Worm (Caenorhabditis elegans) whole organism, L1 larva: ENCODE results near the gene cni-1.

Source experiments
- C04F5.9 ChIP-seq: sonication (generic microtip); optimal IDR thresholded peaks from 2 replicates; lab custom pipeline; 2016; ENCODE audit warnings: missing genetic modification characterization, missing compliant biosample characterization
- C16A3.4 ChIP-seq: fragments of 150-350 bp; optimal IDR thresholded peaks from 2 replicates; lab custom pipeline; 2014; ENCODE audit warnings: missing biosample characterization, missing genetic modification characterization
- C34B4.2 ChIP-seq: sonication (generic microtip); optimal IDR thresholded peaks from 2 replicates; lab custom pipeline; 2017; ENCODE audit warnings: mild to moderate bottlenecking, missing genetic modification characterization, missing compliant biosample characterization
- Y116A8C.19 ChIP-seq: sonication (generic microtip); optimal IDR thresholded peaks from 2 replicates; lab custom pipeline; 2016; ENCODE audit warnings: missing compliant biosample characterization, missing genetic modification characterization, borderline replicate concordance
- aha-1 ChIP-seq: fragments of 150-350 bp; optimal IDR thresholded peaks from 2 replicates; lab custom pipeline; 2014; ENCODE audit warnings: missing biosample characterization, missing genetic modification characterization
- alr-1 ChIP-seq: fragments of 200-800 bp; sonication (Bioruptor generic); optimal IDR thresholded peaks from 2 replicates; lab custom pipeline; 2018; ENCODE audit warnings: borderline replicate concordance, mild to moderate bottlenecking, missing genetic modification characterization, missing compliant biosample characterization
- aly-2 ChIP-seq: fragments of 150-350 bp; optimal IDR thresholded peaks from 2 replicates; lab custom pipeline; 2014; ENCODE audit warnings: missing biosample characterization, missing genetic modification characterization
- ama-1 ChIP-seq: fragments of 150-350 bp; optimal IDR thresholded peaks from 2 replicates; lab custom pipeline; 2014
- blmp-1 ChIP-seq: fragments of 150-350 bp; optimal IDR thresholded peaks from 2 replicates; lab custom pipeline; 2014; ENCODE audit warnings: missing biosample characterization, missing genetic modification characterization
- ceh-63 ChIP-seq: fragments of 200-800 bp; sonication (Bioruptor generic); optimal IDR thresholded peaks from 2 replicates; lab custom pipeline; 2018; ENCODE audit warnings: mild to moderate bottlenecking, missing genetic modification characterization, missing compliant biosample characterization
- ceh-82 ChIP-seq, 3 experiments: fragments of 150-350 bp in 1 of 3; sonication (generic microtip) in 2 of 3; optimal IDR thresholded peaks; 2 replicates each; lab custom pipeline; 2014 to 2017; ENCODE audit warnings: missing biosample characterization in 3 of 3, missing genetic modification characterization in 3 of 3
- ceh-90 ChIP-seq: sonication (generic microtip); optimal IDR thresholded peaks from 2 replicates; lab custom pipeline; 2016; ENCODE audit warnings: missing genetic modification characterization, missing compliant biosample characterization
- ces-1 ChIP-seq: fragments of 150-350 bp; optimal IDR thresholded peaks from 2 replicates; lab custom pipeline; 2014; ENCODE audit warnings: missing biosample characterization, missing genetic modification reagents, missing genetic modification characterization
- dsc-1 ChIP-seq: sonication (generic microtip); optimal IDR thresholded peaks from 2 replicates; lab custom pipeline; 2016; ENCODE audit warnings: mild to moderate bottlenecking, missing genetic modification characterization, missing compliant biosample characterization
- egl-13 ChIP-seq: sonication (generic microtip); optimal IDR thresholded peaks from 2 replicates; lab custom pipeline; 2016; ENCODE audit warnings: missing genotype, missing genetic modification reagents, missing genetic modification characterization, missing compliant biosample characterization
- egl-27 ChIP-seq, 2 experiments: fragments of 150-350 bp in 1 of 2; sonication (generic microtip); optimal IDR thresholded peaks; 3 replicates each; lab custom pipeline; 2017 to 2018; ENCODE audit warnings: missing biosample characterization in 2 of 2, missing genetic modification characterization in 2 of 2, missing genetic modification reagents in 2 of 2
- elt-2 ChIP-seq: sonication (generic microtip); optimal IDR thresholded peaks from 2 replicates; lab custom pipeline; 2016; ENCODE audit warnings: missing genetic modification characterization, mild to moderate bottlenecking, inconsistent platforms, missing compliant biosample characterization, missing genetic modification reagents
- ets-5 ChIP-seq: fragments of 200-800 bp; sonication (Bioruptor generic); IDR thresholded peaks from 2 replicates; pipeline ENCODE4 v1.3.6; 2022; ENCODE audit warnings: missing genetic modification characterization, missing compliant biosample characterization
- fkh-10 ChIP-seq: sonication (generic microtip); optimal IDR thresholded peaks from 2 replicates; lab custom pipeline; 2017; ENCODE audit warnings: missing biosample characterization, missing genetic modification reagents, missing genetic modification characterization
- fkh-4 ChIP-seq: sonication (generic microtip); optimal IDR thresholded peaks from 2 replicates; lab custom pipeline; 2016; ENCODE audit warnings: missing compliant biosample characterization, missing genetic modification characterization, borderline replicate concordance
- fkh-8 ChIP-seq: sonication (generic microtip); optimal IDR thresholded peaks from 2 replicates; lab custom pipeline; 2016; ENCODE audit warnings: mild to moderate bottlenecking, missing genetic modification characterization, missing compliant biosample characterization
- grh-1 ChIP-seq: fragments of 200-800 bp; sonication (Bioruptor generic); IDR thresholded peaks from 2 replicates; pipeline ENCODE4 v1.3.6; 2022; ENCODE audit warnings: missing genetic modification reagents, missing genetic modification characterization, missing compliant biosample characterization
- hpl-2 ChIP-seq: fragments of 150-350 bp; optimal IDR thresholded peaks from 2 replicates; lab custom pipeline; 2014; ENCODE audit warnings: missing biosample characterization, missing genetic modification reagents, missing genetic modification characterization
- irx-1 ChIP-seq: sonication (generic microtip); optimal IDR thresholded peaks from 2 replicates; lab custom pipeline; 2016; ENCODE audit warnings: missing genetic modification characterization, missing compliant biosample characterization
- isw-1 ChIP-seq: fragments of 200-800 bp; sonication (Bioruptor generic); IDR thresholded peaks from 2 replicates; pipeline ENCODE4 v1.3.6; 2022; ENCODE audit warnings: missing genetic modification characterization, missing compliant biosample characterization
- jun-1 ChIP-seq: fragments of 150-350 bp; optimal IDR thresholded peaks from 2 replicates; lab custom pipeline; 2014; ENCODE audit warnings: missing biosample characterization, missing genetic modification reagents, missing genetic modification characterization
- lin-14 ChIP-seq: fragments of 200-800 bp; sonication (Bioruptor generic); optimal IDR thresholded peaks from 2 replicates; lab custom pipeline; 2018; ENCODE audit warnings: mild to moderate bottlenecking, missing genetic modification characterization, moderate library complexity, missing compliant biosample characterization
- lin-39 ChIP-seq: fragments of 150-350 bp; optimal IDR thresholded peaks from 2 replicates; lab custom pipeline; 2014; ENCODE audit warnings: missing biosample characterization, missing genetic modification reagents, missing genetic modification characterization
- lsy-2 ChIP-seq, 2 experiments: fragments of 150-350 bp; optimal IDR thresholded peaks; 2 replicates each; lab custom pipeline; 2014; ENCODE audit warnings: missing biosample characterization in 2 of 2, missing genetic modification characterization in 2 of 2
- mab-9 ChIP-seq: fragments of 200-800 bp; sonication (Bioruptor generic); IDR thresholded peaks from 2 replicates; pipeline ENCODE4 v1.3.6; 2022; ENCODE audit warnings: missing genetic modification reagents, missing genetic modification characterization, missing compliant biosample characterization
- mef-2 ChIP-seq: fragments of 150-350 bp; optimal IDR thresholded peaks from 2 replicates; lab custom pipeline; 2014; ENCODE audit warnings: missing biosample characterization, missing genetic modification characterization
- mep-1 ChIP-seq: fragments of 150-350 bp; optimal IDR thresholded peaks from 2 replicates; lab custom pipeline; 2014; ENCODE audit warnings: missing biosample characterization, missing genetic modification characterization
- nhr-12 ChIP-seq: sonication (generic microtip); optimal IDR thresholded peaks from 2 replicates; lab custom pipeline; 2017; ENCODE audit warnings: missing biosample characterization, missing genetic modification characterization
- nhr-20 ChIP-seq: sonication (generic microtip); optimal IDR thresholded peaks from 2 replicates; lab custom pipeline; 2016; ENCODE audit warnings: mild to moderate bottlenecking, missing genetic modification characterization, missing compliant biosample characterization
- nhr-71 ChIP-seq: sonication (generic microtip); optimal IDR thresholded peaks from 2 replicates; lab custom pipeline; 2016; ENCODE audit warnings: mild to moderate bottlenecking, missing genetic modification characterization, moderate library complexity, missing compliant biosample characterization
- nhr-76 ChIP-seq: sonication (generic microtip); optimal IDR thresholded peaks from 2 replicates; lab custom pipeline; 2017; ENCODE audit warnings: missing biosample characterization, missing genetic modification characterization
- nhr-90 ChIP-seq: sonication (generic microtip); optimal IDR thresholded peaks from 2 replicates; lab custom pipeline; 2016; ENCODE audit warnings: mild to moderate bottlenecking, missing genetic modification characterization, missing compliant biosample characterization; ENCODE audit not compliant: poor library complexity
- pax-3 ChIP-seq: fragments of 200-800 bp; sonication (Bioruptor generic); optimal IDR thresholded peaks from 2 replicates; lab custom pipeline; 2018; ENCODE audit warnings: mild to moderate bottlenecking, missing genetic modification characterization, moderate library complexity, missing compliant biosample characterization
- skn-1 ChIP-seq: fragments of 150-350 bp; optimal IDR thresholded peaks from 2 replicates; lab custom pipeline; 2014; ENCODE audit warnings: missing biosample characterization, missing genetic modification characterization
- snpc-4 ChIP-seq: fragments of 150-350 bp; optimal IDR thresholded peaks from 2 replicates; lab custom pipeline; 2014; ENCODE audit warnings: missing biosample characterization, missing genetic modification characterization
- snu-23 ChIP-seq: sonication (generic microtip); optimal IDR thresholded peaks from 2 replicates; lab custom pipeline; 2016; ENCODE audit warnings: missing genetic modification characterization, missing compliant biosample characterization
- sox-4 ChIP-seq: sonication (generic microtip); optimal IDR thresholded peaks from 2 replicates; lab custom pipeline; 2016; ENCODE audit warnings: missing genetic modification characterization, missing compliant biosample characterization
- sptf-1 ChIP-seq: fragments of 150-350 bp; optimal IDR thresholded peaks from 2 replicates; lab custom pipeline; 2014; ENCODE audit warnings: missing biosample characterization, missing genetic modification characterization
- sup-37 ChIP-seq: fragments of 200-800 bp; sonication (Bioruptor generic); optimal IDR thresholded peaks from 2 replicates; lab custom pipeline; 2018; ENCODE audit warnings: mild to moderate bottlenecking, missing genetic modification characterization, missing compliant biosample characterization
- tbx-2 ChIP-seq: sonication (generic microtip); optimal IDR thresholded peaks from 2 replicates; lab custom pipeline; 2016; ENCODE audit warnings: missing genetic modification characterization, missing compliant biosample characterization
- tlp-1 ChIP-seq: fragments of 150-350 bp; optimal IDR thresholded peaks from 2 replicates; lab custom pipeline; 2014; ENCODE audit warnings: missing biosample characterization, missing genetic modification characterization
- unc-62 ChIP-seq: fragments of 150-350 bp; optimal IDR thresholded peaks from 2 replicates; lab custom pipeline; 2014; ENCODE audit warnings: missing biosample characterization, missing genetic modification reagents, missing genetic modification characterization
- unc-86 ChIP-seq: sonication (generic microtip); optimal IDR thresholded peaks from 2 replicates; lab custom pipeline; 2016; ENCODE audit warnings: missing genetic modification characterization, missing compliant biosample characterization
- xbp-1 ChIP-seq: sonication (generic microtip); optimal IDR thresholded peaks from 2 replicates; lab custom pipeline; 2016; ENCODE audit warnings: missing genetic modification characterization, missing compliant biosample characterization
- zag-1 ChIP-seq: fragments of 150-350 bp; optimal IDR thresholded peaks from 2 replicates; lab custom pipeline; 2014; ENCODE audit warnings: missing biosample characterization, missing genetic modification characterization
- zip-4 ChIP-seq: fragments of 200-800 bp; sonication (Bioruptor generic); optimal IDR thresholded peaks from 2 replicates; lab custom pipeline; 2018; ENCODE audit warnings: mild to moderate bottlenecking, missing genetic modification characterization, moderate library complexity, missing compliant biosample characterization
- ztf-4 ChIP-seq: fragments of 150-350 bp; optimal IDR thresholded peaks from 2 replicates; lab custom pipeline; 2014; ENCODE audit warnings: missing biosample characterization, missing genetic modification characterization

The cni-1 gene

DNA sequence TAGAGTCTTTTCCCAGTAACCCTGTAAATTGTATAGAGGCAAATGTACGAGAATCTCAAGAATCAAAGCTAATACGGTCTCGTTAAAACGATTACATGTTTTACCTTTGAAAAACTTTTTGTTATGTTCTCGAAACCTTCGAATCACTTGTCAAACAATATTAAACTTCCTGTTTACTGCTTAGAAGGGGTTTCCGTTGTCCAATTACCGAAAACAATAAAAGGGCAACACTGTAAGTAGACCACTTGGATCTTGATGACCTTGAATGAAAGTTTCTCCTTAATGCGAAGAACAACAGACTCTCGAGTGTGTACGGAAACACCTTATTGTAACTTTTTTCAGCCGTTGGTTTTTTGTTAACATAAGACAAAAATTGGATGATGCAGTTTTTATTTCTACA, 20.5 kb downstream of the cni-1 start (continued):
- TF ChIP-seq zag-1 (tag; lab: Kevin White, UChicago) (no peak), tbx-2 (tag; lab: Kevin White, UChicago) (peak; percentile 46), pax-3 (no peak), mab-9 (no peak)

DNA sequence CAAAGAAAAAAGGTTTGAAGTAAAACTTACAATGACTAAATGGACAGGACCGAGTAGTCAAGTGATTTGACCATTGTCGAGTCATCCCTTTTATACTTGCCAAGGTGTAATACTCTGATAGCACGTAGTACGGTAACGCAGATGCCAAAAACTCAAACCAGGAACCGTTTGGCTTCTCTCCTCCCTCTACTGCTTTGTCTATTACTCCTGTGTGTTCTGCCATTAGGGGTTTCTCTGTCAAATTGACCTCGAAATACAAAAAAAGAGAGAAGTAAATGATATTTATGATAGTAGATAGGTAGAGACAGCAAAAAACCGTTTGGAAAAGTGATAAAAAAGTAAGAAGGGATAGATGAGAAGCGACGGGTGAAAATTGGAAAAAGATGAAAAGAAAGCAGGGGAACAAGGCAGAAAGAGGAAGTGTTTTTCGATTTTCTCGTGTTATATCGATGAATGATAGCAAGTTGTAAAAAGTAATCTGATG, 22.0 kb downstream of the cni-1 start, which contains the start of the genes col-159 and col-160:
Gene col-159, minus strand, starts transcription at position 51 of the 484 bp plus-strand sequence.
Gene col-160, minus strand, starts transcription at position 63 of the 484 bp plus-strand sequence.
- no peak for TF ChIP-seq unc-62
- no peak for TF ChIP-seq ama-1 (lab: Kevin White, UChicago)
- no peak for TF ChIP-seq pax-3
- TF ChIP-seq mef-2 (tag; lab: Kevin White, UChicago), result no peak
- TF ChIP-seq aha-1 (tag; lab: Kevin White, UChicago), result no peak
- TF ChIP-seq irx-1 (tag; lab: Kevin White, UChicago), result no peak
- TF ChIP-seq ceh-63 (GFP tag; lab: Kevin White, UChicago), result no peak
- no peak for TF ChIP-seq hpl-2
- TF ChIP-seq elt-2 (tag; lab: Kevin White, UChicago), result no peak
- TF ChIP-seq nhr-20 (tag; lab: Kevin White, UChicago), result peak; percentile 57
- TF ChIP-seq Y116A8C.19, result no peak
- peak in 1 of 2 experiments; percentile 26 for TF ChIP-seq lsy-2 (tag; optimal IDR thresholded peaks at IDR 0.05; lab: Kevin White, UChicago)
- peak; percentile 60 for TF ChIP-seq nhr-71 (tag; lab: Kevin White, UChicago)
- TF ChIP-seq blmp-1 (tag; lab: Kevin White, UChicago), result peak; percentile 94
- no peak for TF ChIP-seq ceh-90
- TF ChIP-seq aly-2, result no peak
- TF ChIP-seq zip-4 (GFP tag; lab: Kevin White, UChicago), result no peak
- TF ChIP-seq sox-4 (tag; lab: Kevin White, UChicago), result no peak
- no peak for TF ChIP-seq fkh-4 (tag; lab: Kevin White, UChicago)
- TF ChIP-seq fkh-10 (GFP tag; lab: Kevin White, UChicago), result no peak
- TF ChIP-seq lin-14 (GFP tag; lab: Kevin White, UChicago), result peak; percentile 84
- TF ChIP-seq tbx-2 (tag; lab: Kevin White, UChicago), result peak; percentile 59
- TF ChIP-seq snu-23 (GFP tag; lab: Kevin White, UChicago), result peak; percentile 44
- no peak for TF ChIP-seq zag-1 (tag; lab: Kevin White, UChicago)
- peak; percentile 15; the same call in 1 of the 2 replicates for TF ChIP-seq grh-1 (GFP tag; lab: Robert Waterston, UW)
- no peak for TF ChIP-seq skn-1 (tag; lab: Kevin White, UChicago)
- no peak for TF ChIP-seq xbp-1 (tag; lab: Kevin White, UChicago)
- TF ChIP-seq ztf-4 (tag; lab: Kevin White, UChicago), result no peak
- no peak for TF ChIP-seq isw-1
- no peak for TF ChIP-seq snpc-4 (tag; lab: Kevin White, UChicago)
- no peak for TF ChIP-seq sptf-1 (tag; lab: Kevin White, UChicago)
- no peak for TF ChIP-seq ceh-82 (tag; optimal IDR thresholded peaks at IDR 0.05; lab: Kevin White, UChicago)
- TF ChIP-seq fkh-8 (tag; lab: Kevin White, UChicago), result no peak
- peak; percentile 48 for TF ChIP-seq nhr-90 (tag; lab: Kevin White, UChicago)
- TF ChIP-seq egl-13 (tag; lab: Kevin White, UChicago), result no peak
- no peak for TF ChIP-seq unc-86 (tag; lab: Kevin White, UChicago)
- no peak for TF ChIP-seq tlp-1 (tag; lab: Kevin White, UChicago)
- TF ChIP-seq jun-1 (tag; lab: Kevin White, UChicago), result no peak
- TF ChIP-seq C34B4.2 (tag; lab: Kevin White, UChicago), result no peak
- TF ChIP-seq mep-1, result peak; percentile 15
- no peak for TF ChIP-seq lin-39 (tag; lab: Kevin White, UChicago)
- no peak for TF ChIP-seq nhr-76 (tag; lab: Kevin White, UChicago)
- TF ChIP-seq C04F5.9 (tag; lab: Kevin White, UChicago), result no peak
- no peak for TF ChIP-seq nhr-12 (tag; lab: Kevin White, UChicago)
- no peak for TF ChIP-seq C16A3.4 (tag; lab: Kevin White, UChicago)
- no peak for TF ChIP-seq ces-1 (GFP tag; lab: Kevin White, UChicago)
- no peak for TF ChIP-seq alr-1 (tag; lab: Kevin White, UChicago)
- TF ChIP-seq sup-37 (GFP tag; lab: Kevin White, UChicago), result no peak
- no peak for TF ChIP-seq egl-27 (tag; optimal IDR thresholded peaks at IDR 0.05; lab: Kevin White, UChicago)
- TF ChIP-seq ets-5 (GFP tag; lab: Robert Waterston, UW), result no peak
- no peak for TF ChIP-seq dsc-1 (tag; lab: Kevin White, UChicago)
